Worm (Caenorhabditis elegans): Measurements from ENCODE around the gene sqv-6.

- TF ChIP-seq flt-1 (GFP tag; IDR thresholded peaks at IDR 0.05) (no peak), pes-1 (GFP tag; IDR thresholded peaks at IDR 0.05) (no peak), ceh-13 (GFP tag; optimal IDR thresholded peaks at IDR 0.05) (no peak), ets-7 (tag; optimal IDR thresholded peaks at IDR 0.05) (no peak), tra-4 (tag; optimal IDR thresholded peaks at IDR 0.05) (no peak), ama-1 (optimal IDR thresholded peaks at IDR 0.05) (no peak), tbx-11 (GFP tag; IDR thresholded peaks at IDR 0.05) (no peak), aly-1 (tag; optimal IDR thresholded peaks at IDR 0.05) (no peak), hmg-4 (GFP tag; optimal IDR thresholded peaks at IDR 0.05) (no peak)
These were observed 36.6 kb upstream of the sqv-6 start for ce11 chrV:1001163-1001562.
